Worm (Caenorhabditis elegans) whole organism, L4/young adult: ENCODE measurements around the gene ZK816.3.

Source experiments
- W03F9.2 ChIP-seq: fragments of 150-350 bp; optimal IDR thresholded peaks from 2 replicates; lab custom pipeline; 2014; ENCODE audit warnings: missing biosample characterization, missing genetic modification characterization
- dao-5 ChIP-seq: sonication (generic microtip); optimal IDR thresholded peaks from 2 replicates; lab custom pipeline; 2016; ENCODE audit warnings: missing genotype, missing genetic modification characterization, moderate library complexity, missing compliant biosample characterization

ce11 chrX:3316830-3317229 lies 31.4 kb upstream of the ZK816.3 start:
- TF ChIP-seq dao-5 (tag; lab: Kevin White, UChicago) = no peak
- TF ChIP-seq W03F9.2 (tag; lab: Kevin White, UChicago) = no peak
